Fruit fly (Drosophila melanogaster) whole organism, embryonic: ENCODE measurements around the gene Tsc1.

Source experiments
- CG12299 ChIP-seq: fragments of 200-800 bp; sonication (Bioruptor generic); optimal IDR thresholded peaks from 2 replicates; lab custom pipeline; 2018; ENCODE audit warnings: missing biosample characterization, mild to moderate bottlenecking, missing genetic modification characterization
- CG43689 ChIP-seq: fragments of 200-800 bp; sonication (Bioruptor generic); IDR thresholded peaks from 2 replicates; pipeline ENCODE4 v1.3.6; 2022; ENCODE audit warnings: missing biosample characterization, missing genetic modification characterization
- Lim3 ChIP-seq: fragments of 200-800 bp; sonication (Bioruptor generic); IDR thresholded peaks from 2 replicates; pipeline ENCODE4 v1.3.6; 2022; ENCODE audit warnings: missing biosample characterization, missing genetic modification characterization
- sna ChIP-seq: fragments of 200-800 bp; sonication (Bioruptor generic); IDR thresholded peaks from 2 replicates; pipeline ENCODE4 v1.3.6; 2022; ENCODE audit warnings: missing biosample characterization, missing genetic modification characterization; ENCODE audit not compliant: partially characterized antibody

- TF ChIP-seq CG43689 (no peak), CG12299 (tag; lab: Kevin White, UChicago) (no peak), sna (GFP tag; lab: Robert Waterston, UW) (no peak), Lim3 (GFP tag; lab: Robert Waterston, UW) (no peak)
Measured at dm6 chr3R:24106879-24107441, 23.1 kb upstream of the Tsc1 start, which contains the start of gene CG10694.
